Worm (Caenorhabditis elegans) whole organism, early embryonic: ENCODE measurements around the gene aex-4.

Experiments
- ama-1 ChIP-seq: fragments of 150-350 bp; optimal IDR thresholded peaks from 2 replicates; lab custom pipeline; 2014
- ceh-13 ChIP-seq: fragments of 200-800 bp; sonication (Bioruptor generic); optimal IDR thresholded peaks from 2 replicates; lab custom pipeline; 2018; ENCODE audit warnings: mild to moderate bottlenecking, missing genetic modification characterization, missing compliant biosample characterization
- flt-1 ChIP-seq: fragments of 200-800 bp; sonication (Bioruptor generic); IDR thresholded peaks from 2 replicates; pipeline ENCODE4 v1.3.6; 2022; ENCODE audit warnings: missing genetic modification characterization, missing compliant biosample characterization
- hmg-4 ChIP-seq: fragments of 200-800 bp; sonication (Bioruptor generic); optimal IDR thresholded peaks from 2 replicates; lab custom pipeline; 2018; ENCODE audit warnings: mild to moderate bottlenecking, missing genetic modification characterization, missing compliant biosample characterization
- pes-1 ChIP-seq: fragments of 200-800 bp; sonication (Bioruptor generic); IDR thresholded peaks from 2 replicates; pipeline ENCODE4 v1.3.6; 2022; ENCODE audit warnings: missing genetic modification reagents, missing genetic modification characterization, missing compliant biosample characterization
- sea-1 ChIP-seq: fragments of 200-800 bp; sonication (Bioruptor generic); conservative IDR thresholded peaks from 2 replicates; pipeline ENCODE4 v1.3.6; 2022; ENCODE audit warnings: missing genetic modification characterization, missing compliant biosample characterization
- tbx-11 ChIP-seq: fragments of 200-800 bp; sonication (Bioruptor generic); IDR thresholded peaks from 2 replicates; pipeline ENCODE4 v1.3.6; 2022; ENCODE audit warnings: missing genetic modification characterization, missing compliant biosample characterization
- tbx-37 ChIP-seq: fragments of 200-800 bp; sonication (Bioruptor generic); conservative IDR thresholded peaks from 2 replicates; pipeline ENCODE4 v1.3.6; 2022; ENCODE audit warnings: missing genetic modification reagents, missing genetic modification characterization, missing compliant biosample characterization
- tra-4 ChIP-seq: sonication (generic microtip); optimal IDR thresholded peaks from 2 replicates; lab custom pipeline; 2017; ENCODE audit warnings: missing genetic modification characterization, missing compliant biosample characterization

- TF ChIP-seq ceh-13 (GFP tag; lab: Kevin White, UChicago), result no peak
- no peak for TF ChIP-seq flt-1
- TF ChIP-seq ama-1 (lab: Kevin White, UChicago), result no peak
- no peak for TF ChIP-seq tra-4 (tag; lab: Kevin White, UChicago)
- no peak for TF ChIP-seq sea-1 (GFP tag; lab: Robert Waterston, UW)
- TF ChIP-seq hmg-4 (GFP tag; lab: Kevin White, UChicago), result no peak
- no peak for TF ChIP-seq pes-1 (GFP tag; lab: Robert Waterston, UW)
- no peak for TF ChIP-seq tbx-11 (GFP tag; lab: Robert Waterston, UW)
- no peak for TF ChIP-seq tbx-37 (GFP tag; lab: Robert Waterston, UW)
Observed at ce11 chrX:3693138-3693537, 35.9 kb upstream of the aex-4 start, which contains the start of gene C02F12.8.
